Fruit fly (Drosophila melanogaster) whole organism, embryonic: ENCODE data around the gene Tcs6.

Experiments used
- CG11695 ChIP-seq: fragments of 200-800 bp; sonication (Bioruptor generic); IDR thresholded peaks from 3 replicates; pipeline ENCODE4 v1.3.6; 2022; ENCODE audit warnings: missing biosample characterization, missing genetic modification characterization
- CG12071 ChIP-seq: fragments of 200-800 bp; sonication (Bioruptor generic); optimal IDR thresholded peaks from 3 replicates; lab custom pipeline; 2018; ENCODE audit warnings: missing biosample characterization, mild to moderate bottlenecking, missing genetic modification characterization
- CG13624 ChIP-seq: fragments of 200-800 bp; sonication (Bioruptor generic); optimal IDR thresholded peaks from 2 replicates; lab custom pipeline; 2016; ENCODE audit warnings: missing biosample characterization, missing genetic modification characterization
- CG13775 ChIP-seq: fragments of 200-800 bp; sonication (Bioruptor generic); optimal IDR thresholded peaks from 3 replicates; lab custom pipeline; 2017; ENCODE audit warnings: missing biosample characterization, mild to moderate bottlenecking, missing genetic modification characterization
- CG15269 ChIP-seq: fragments of 200-800 bp; sonication (Bioruptor generic); optimal IDR thresholded peaks from 2 replicates; lab custom pipeline; 2018; ENCODE audit warnings: missing biosample characterization, mild to moderate bottlenecking, missing genetic modification characterization, moderate library complexity
- CG15479 ChIP-seq: fragments of 200-800 bp; sonication (Bioruptor generic); optimal IDR thresholded peaks from 3 replicates; lab custom pipeline; 2019; ENCODE audit warnings: missing biosample characterization, mild to moderate bottlenecking, missing genetic modification characterization, moderate library complexity
- CG15514 ChIP-seq: fragments of 200-800 bp; sonication (Bioruptor generic); optimal IDR thresholded peaks from 3 replicates; lab custom pipeline; 2017; ENCODE audit warnings: missing biosample characterization, missing genetic modification characterization, mild to moderate bottlenecking, moderate library complexity, missing genetic modification reagents
- CG1602 ChIP-seq: fragments of 200-800 bp; sonication (Bioruptor generic); optimal IDR thresholded peaks from 3 replicates; lab custom pipeline; 2016; ENCODE audit warnings: missing biosample characterization, missing genetic modification characterization
- CG1603 ChIP-seq: fragments of 200-800 bp; sonication (Bioruptor generic); optimal IDR thresholded peaks from 2 replicates; lab custom pipeline; 2019; ENCODE audit warnings: missing biosample characterization, mild to moderate bottlenecking, missing genetic modification characterization, moderate library complexity
- CG17612 ChIP-seq: fragments of 200-800 bp; sonication (Bioruptor generic); IDR thresholded peaks from 2 replicates; pipeline ENCODE4 v1.3.6; 2022; ENCODE audit warnings: missing biosample characterization, missing genetic modification characterization
- CG18476 ChIP-seq: fragments of 200-800 bp; sonication (Bioruptor generic); optimal IDR thresholded peaks from 2 replicates; lab custom pipeline; 2016; ENCODE audit warnings: missing biosample characterization, mild to moderate bottlenecking, missing genetic modification characterization
- CG2875 ChIP-seq: fragments of 200-800 bp; sonication (Bioruptor generic); optimal IDR thresholded peaks from 2 replicates; lab custom pipeline; 2017; ENCODE audit warnings: missing biosample characterization, mild to moderate bottlenecking, missing genetic modification characterization, missing genetic modification reagents
- CG2889 ChIP-seq: fragments of 200-800 bp; sonication (Bioruptor generic); IDR thresholded peaks from 3 replicates; pipeline ENCODE4 v1.3.6; 2022; ENCODE audit warnings: missing biosample characterization, missing genetic modification characterization
- CG32532 ChIP-seq: fragments of 200-800 bp; sonication (Bioruptor generic); IDR thresholded peaks from 2 replicates; pipeline ENCODE4 v1.3.6; 2022; ENCODE audit warnings: missing biosample characterization, missing genetic modification characterization
- CG42726 ChIP-seq: fragments of 200-800 bp; sonication (Bioruptor generic); IDR thresholded peaks from 2 replicates; pipeline ENCODE4 v1.3.6; 2022; ENCODE audit warnings: missing biosample characterization, missing genetic modification characterization; ENCODE audit not compliant: partially characterized antibody
- CG4707 ChIP-seq: fragments of 200-800 bp; sonication (Bioruptor generic); optimal IDR thresholded peaks from 2 replicates; lab custom pipeline; 2018; ENCODE audit warnings: missing biosample characterization, mild to moderate bottlenecking, missing genetic modification characterization, moderate library complexity
- CG6254 ChIP-seq: fragments of 200-800 bp; sonication (Bioruptor generic); optimal IDR thresholded peaks from 3 replicates; lab custom pipeline; 2017; ENCODE audit warnings: mild to moderate bottlenecking, missing biosample characterization, missing genetic modification reagents, missing genetic modification characterization
- CG6813 ChIP-seq: fragments of 200-800 bp; sonication (Bioruptor generic); optimal IDR thresholded peaks from 2 replicates; lab custom pipeline; 2017; ENCODE audit warnings: missing biosample characterization, missing genetic modification characterization, mild to moderate bottlenecking, moderate library complexity, missing genetic modification reagents
- CG8359 ChIP-seq: fragments of 200-800 bp; sonication (Bioruptor generic); optimal IDR thresholded peaks from 2 replicates; lab custom pipeline; 2017; ENCODE audit warnings: missing biosample characterization, mild to moderate bottlenecking, missing genetic modification characterization, borderline replicate concordance
- CG9215 ChIP-seq: fragments of 200-800 bp; sonication (Bioruptor generic); IDR thresholded peaks from 2 replicates; pipeline ENCODE4 v1.3.6; 2022; ENCODE audit warnings: missing biosample characterization, missing genetic modification characterization
- CG9727 ChIP-seq: fragments of 200-800 bp; sonication (Bioruptor generic); optimal IDR thresholded peaks from 3 replicates; lab custom pipeline; 2017; ENCODE audit warnings: missing biosample characterization, mild to moderate bottlenecking, missing genetic modification characterization
- CoRest ChIP-seq: fragments of 200-800 bp; sonication (Bioruptor generic); optimal IDR thresholded peaks from 3 replicates; lab custom pipeline; 2018; ENCODE audit warnings: missing biosample characterization, mild to moderate bottlenecking, missing genetic modification characterization, moderate library complexity
- Dad ChIP-seq: fragments of 200-800 bp; sonication (Bioruptor generic); optimal IDR thresholded peaks from 3 replicates; lab custom pipeline; 2016; ENCODE audit warnings: missing biosample characterization, missing genetic modification characterization
- Hand ChIP-seq: fragments of 200-800 bp; sonication (Bioruptor generic); optimal IDR thresholded peaks from 2 replicates; lab custom pipeline; 2017; ENCODE audit warnings: mild to moderate bottlenecking, missing biosample characterization, missing genetic modification reagents, missing genetic modification characterization
- Lpt ChIP-seq: fragments of >200 bp; optimal IDR thresholded peaks from 2 replicates; lab custom pipeline; 2018; ENCODE audit warnings: missing biosample characterization, missing genetic modification characterization
- Mes4 ChIP-seq: fragments of 200-800 bp; sonication (Bioruptor generic); optimal IDR thresholded peaks from 2 replicates; lab custom pipeline; 2016; ENCODE audit warnings: missing biosample characterization, missing genetic modification characterization
- Myb ChIP-seq: fragments of 200-800 bp; sonication (Bioruptor generic); optimal IDR thresholded peaks from 2 replicates; lab custom pipeline; 2016; ENCODE audit warnings: missing biosample characterization, missing genetic modification characterization
- Opbp ChIP-seq: fragments of 200-800 bp; sonication (Bioruptor generic); IDR thresholded peaks from 3 replicates; pipeline ENCODE4 v1.3.6; 2022; ENCODE audit warnings: missing biosample characterization, missing genetic modification characterization; ENCODE audit not compliant: partially characterized antibody
- Poxn ChIP-seq: fragments of 200-800 bp; sonication (Bioruptor generic); IDR thresholded peaks from 2 replicates; pipeline ENCODE4 v1.3.6; 2022; ENCODE audit warnings: missing biosample characterization, missing genetic modification characterization
- al ChIP-seq: fragments of 200-800 bp; sonication (Bioruptor generic); IDR thresholded peaks from 2 replicates; pipeline ENCODE4 v1.3.6; 2022; ENCODE audit warnings: missing biosample characterization, missing genetic modification characterization
- ara ChIP-seq: fragments of 200-800 bp; sonication (Bioruptor generic); IDR thresholded peaks from 2 replicates; pipeline ENCODE4 v1.3.6; 2022; ENCODE audit warnings: missing biosample characterization, missing genetic modification characterization
- az2 ChIP-seq: fragments of 200-800 bp; sonication (Bioruptor generic); optimal IDR thresholded peaks from 3 replicates; lab custom pipeline; 2016; ENCODE audit warnings: missing biosample characterization, missing genetic modification characterization
- cg ChIP-seq: fragments of 200-800 bp; sonication (Bioruptor generic); optimal IDR thresholded peaks from 3 replicates; lab custom pipeline; 2019; ENCODE audit warnings: missing biosample characterization, mild to moderate bottlenecking, missing genetic modification characterization, moderate library complexity
- chif ChIP-seq, 2 experiments: fragments of 200-800 bp; sonication (Bioruptor generic); optimal IDR thresholded peaks; 3 replicates each; lab custom pipeline; 2016; ENCODE audit warnings: missing biosample characterization in 2 of 2, missing genetic modification characterization in 2 of 2
- dati ChIP-seq: fragments of 200-800 bp; sonication (Bioruptor generic); IDR thresholded peaks from 2 replicates; pipeline ENCODE4 v1.3.6; 2022; ENCODE audit warnings: missing biosample characterization, missing genetic modification characterization
- ewg ChIP-seq: fragments of 200-800 bp; sonication (Bioruptor generic); optimal IDR thresholded peaks from 3 replicates; lab custom pipeline; 2017; ENCODE audit warnings: mild to moderate bottlenecking, missing biosample characterization, missing genetic modification reagents, missing genetic modification characterization
- gsb ChIP-seq: fragments of 200-800 bp; sonication (Bioruptor generic); IDR thresholded peaks from 2 replicates; pipeline ENCODE4 v1.3.6; 2022; ENCODE audit warnings: missing biosample characterization, missing genetic modification characterization
- jumu ChIP-seq: fragments of 200-800 bp; sonication (Bioruptor generic); optimal IDR thresholded peaks from 3 replicates; lab custom pipeline; 2016; ENCODE audit warnings: missing biosample characterization, missing genetic modification characterization
- klu ChIP-seq: fragments of 200-800 bp; sonication (Bioruptor generic); IDR thresholded peaks from 2 replicates; pipeline ENCODE4 v1.3.6; 2022; ENCODE audit warnings: missing biosample characterization, missing genetic modification characterization
- lab ChIP-seq: fragments of 200-800 bp; sonication (Bioruptor generic); optimal IDR thresholded peaks from 3 replicates; lab custom pipeline; 2017; ENCODE audit warnings: missing biosample characterization, missing genetic modification characterization, mild to moderate bottlenecking, moderate library complexity, missing genetic modification reagents
- lilli ChIP-seq: fragments of 200-800 bp; sonication (Bioruptor generic); optimal IDR thresholded peaks from 3 replicates; lab custom pipeline; 2016; ENCODE audit warnings: missing biosample characterization, missing genetic modification characterization
- nom ChIP-seq: fragments of 200-800 bp; sonication (Bioruptor generic); optimal IDR thresholded peaks from 2 replicates; lab custom pipeline; 2017; ENCODE audit warnings: missing biosample characterization, missing genetic modification characterization, mild to moderate bottlenecking, moderate library complexity, missing genetic modification reagents
- oc ChIP-seq: fragments of 200-800 bp; sonication (Bioruptor generic); optimal IDR thresholded peaks from 2 replicates; lab custom pipeline; 2018; ENCODE audit warnings: missing biosample characterization, mild to moderate bottlenecking, missing genetic modification characterization, moderate library complexity
- pho ChIP-seq: fragments of 200-800 bp; sonication (Bioruptor generic); optimal IDR thresholded peaks from 2 replicates; lab custom pipeline; 2016; ENCODE audit warnings: missing biosample characterization, missing genetic modification characterization
- run ChIP-seq: fragments of 200-800 bp; sonication (Bioruptor generic); optimal IDR thresholded peaks from 3 replicates; lab custom pipeline; 2018; ENCODE audit warnings: missing biosample characterization, mild to moderate bottlenecking, missing genetic modification characterization
- sug ChIP-seq: fragments of 200-800 bp; optimal IDR thresholded peaks from 2 replicates; lab custom pipeline; 2019; ENCODE audit warnings: missing biosample characterization, mild to moderate bottlenecking, missing genetic modification characterization, moderate library complexity
- tin ChIP-seq: fragments of 200-800 bp; sonication (Bioruptor generic); optimal IDR thresholded peaks from 3 replicates; lab custom pipeline; 2016; ENCODE audit warnings: missing biosample characterization, missing genetic modification characterization
- vvl ChIP-seq: fragments of 200-800 bp; sonication (Bioruptor generic); IDR thresholded peaks from 2 replicates; pipeline ENCODE4 v1.3.6; 2022; ENCODE audit warnings: missing biosample characterization, missing genetic modification characterization
- yki ChIP-seq: fragments of >200 bp; optimal IDR thresholded peaks from 3 replicates; lab custom pipeline; 2018

Tcs6 gene

dm6 chr3R:26042131-26042885 is 15.7 kb downstream of the Tcs6 start (continued):
- peak; percentile 78 for TF ChIP-seq CG15479 (GFP tag; lab: Kevin White, UChicago)
- TF ChIP-seq CG11695 (GFP tag; lab: Robert Waterston, UW): peak; percentile 96
- peak; percentile 96 to 97 for TF ChIP-seq chif (GFP tag; optimal IDR thresholded peaks at IDR 0.05; lab: Kevin White, UChicago)
- peak; percentile 97 for TF ChIP-seq CG2889 (GFP tag; lab: Robert Waterston, UW)
- TF ChIP-seq CG15514: peak; percentile 86
- no peak for TF ChIP-seq Lpt (GFP tag; lab: Kevin White, UChicago)
- TF ChIP-seq tin (GFP tag; lab: Kevin White, UChicago): peak; percentile 97
- peak; percentile 97 for TF ChIP-seq pho (GFP tag; lab: Kevin White, UChicago)
- TF ChIP-seq dati (GFP tag; lab: Robert Waterston, UW): peak; percentile 93
- no peak for TF ChIP-seq CG42726 (GFP tag; lab: Robert Waterston, UW)
- peak; percentile 75 for TF ChIP-seq nom (GFP tag; lab: Kevin White, UChicago)
- TF ChIP-seq CG2875 (GFP tag; lab: Kevin White, UChicago): peak; percentile 95
- TF ChIP-seq gsb (GFP tag; lab: Robert Waterston, UW): peak; percentile 91
- TF ChIP-seq Poxn (GFP tag; lab: Robert Waterston, UW): peak; percentile 90
- TF ChIP-seq CG1602 (GFP tag; lab: Kevin White, UChicago): peak; percentile 95
- TF ChIP-seq Opbp (GFP tag; lab: Robert Waterston, UW): no peak
- TF ChIP-seq Myb (GFP tag; lab: Kevin White, UChicago): peak; percentile 86
- peak; percentile 98 for TF ChIP-seq CG1603
- TF ChIP-seq yki (lab: Kevin White, UChicago): no peak
- TF ChIP-seq CG4707 (GFP tag; lab: Kevin White, UChicago): peak; percentile 76
- peak; percentile 91 for TF ChIP-seq cg (GFP tag; lab: Kevin White, UChicago)
- peak; percentile 92 for TF ChIP-seq klu (GFP tag; lab: Robert Waterston, UW)
- peak; percentile 97 for TF ChIP-seq jumu
- TF ChIP-seq CoRest (tag; lab: Kevin White, UChicago): peak; percentile 96
- TF ChIP-seq lab: peak; percentile 98
- TF ChIP-seq CG32532 (GFP tag; lab: Robert Waterston, UW): peak; percentile 98
- peak; percentile 93 for TF ChIP-seq CG9215 (GFP tag; lab: Robert Waterston, UW)
- TF ChIP-seq CG17612 (GFP tag; lab: Robert Waterston, UW): peak; percentile 96
- TF ChIP-seq vvl: peak; percentile 99
- TF ChIP-seq CG6813 (GFP tag; lab: Kevin White, UChicago): peak; percentile 94
- TF ChIP-seq CG15269: peak; percentile 95
- peak; percentile 98 for TF ChIP-seq ara (GFP tag; lab: Robert Waterston, UW)
- TF ChIP-seq sug (tag; lab: Kevin White, UChicago): peak; percentile 85
- TF ChIP-seq Hand (GFP tag; lab: Kevin White, UChicago): peak; percentile 86
- TF ChIP-seq CG12071 (GFP tag; lab: Kevin White, UChicago): peak; percentile 95
- peak; percentile 93 for TF ChIP-seq ewg (GFP tag; lab: Kevin White, UChicago)
- peak; percentile 86 for TF ChIP-seq CG8359 (GFP tag; lab: Kevin White, UChicago)
- peak; percentile 98 for TF ChIP-seq lilli (GFP tag; lab: Kevin White, UChicago)
- TF ChIP-seq al (GFP tag; lab: Robert Waterston, UW): peak; percentile 94
- peak; percentile 96 for TF ChIP-seq CG13624
- peak; percentile 97 for TF ChIP-seq az2
- TF ChIP-seq oc: no peak
- peak; percentile 83 for TF ChIP-seq run (tag; lab: Kevin White, UChicago)
- peak; percentile 96 for TF ChIP-seq Mes4 (GFP tag; lab: Kevin White, UChicago)
- TF ChIP-seq CG18476 (GFP tag; lab: Kevin White, UChicago): peak; percentile 94
- peak; percentile 97 for TF ChIP-seq CG9727 (GFP tag; lab: Kevin White, UChicago)
- peak; percentile 96 for TF ChIP-seq Dad (GFP tag; lab: Kevin White, UChicago)
- peak; percentile 93 for TF ChIP-seq CG6254
- TF ChIP-seq CG13775 (GFP tag; lab: Kevin White, UChicago): peak; percentile 97
